Worm (Caenorhabditis elegans): ENCODE results near the gene Y69A2AR.18.

ce11 chrIV:2451655-2452054, 43.9 kb upstream of the Y69A2AR.18 start:
- no peak for TF ChIP-seq attf-4 (tag; optimal IDR thresholded peaks at IDR 0.05)
- no peak for TF ChIP-seq F44E2.7 (GFP tag; IDR thresholded peaks at IDR 0.05)
- no peak for TF ChIP-seq lsy-2 (tag; optimal IDR thresholded peaks at IDR 0.05)
